Worm (Caenorhabditis elegans) whole organism, young adult: ENCODE results near the gene R07A4.4.

Experiments
- F57C9.4 ChIP-seq: sonication (generic microtip); optimal IDR thresholded peaks from 2 replicates; lab custom pipeline; 2017; ENCODE audit warnings: mild to moderate bottlenecking, missing genetic modification characterization, missing compliant biosample characterization
- T07F8.4 ChIP-seq: sonication (generic microtip); optimal IDR thresholded peaks from 2 replicates; lab custom pipeline; 2016; ENCODE audit warnings: mild to moderate bottlenecking, missing genetic modification characterization, moderate library complexity, missing compliant biosample characterization
- Y53G8AR.9 ChIP-seq: fragments of 200-800 bp; sonication (Bioruptor generic); conservative IDR thresholded peaks from 2 replicates; pipeline ENCODE4 v1.3.6; 2022; ENCODE audit warnings: missing genetic modification reagents, missing genetic modification characterization, missing compliant biosample characterization
- Y67H2A.10 ChIP-seq: fragments of 200-800 bp; sonication (Bioruptor generic); conservative IDR thresholded peaks from 2 replicates; pipeline ENCODE4 v1.3.6; 2022; ENCODE audit warnings: missing genetic modification reagents, missing genetic modification characterization, missing compliant biosample characterization
- ama-1 ChIP-seq, 3 experiments: fragments of 150-350 bp in 1 of 3; sonication (generic microtip) in 2 of 3; optimal IDR thresholded peaks; 2 replicates each; lab custom pipeline; 2014 to 2018; ENCODE audit warnings: missing biosample characterization in 2 of 3, missing genetic modification characterization in 2 of 3, missing genetic modification reagents in 2 of 3
- aptf-3 ChIP-seq: fragments of 200-800 bp; sonication (Bioruptor generic); IDR thresholded peaks from 2 replicates; pipeline ENCODE4 v1.3.6; 2022; ENCODE audit warnings: missing genetic modification characterization, missing compliant biosample characterization
- attf-3 ChIP-seq: fragments of 200-800 bp; sonication (Bioruptor generic); conservative IDR thresholded peaks from 2 replicates; pipeline ENCODE4 v1.3.6; 2022; ENCODE audit warnings: missing genetic modification reagents, missing genetic modification characterization, missing compliant biosample characterization
- bed-1 ChIP-seq: fragments of 200-800 bp; sonication (Bioruptor generic); IDR thresholded peaks from 2 replicates; pipeline ENCODE4 v1.3.6; 2022; ENCODE audit warnings: missing genetic modification reagents, missing genetic modification characterization, missing compliant biosample characterization
- die-1 ChIP-seq: sonication (generic microtip); optimal IDR thresholded peaks from 2 replicates; lab custom pipeline; 2016; ENCODE audit warnings: missing genotype, mild to moderate bottlenecking, missing genetic modification characterization, missing compliant biosample characterization
- dpff-1 ChIP-seq: sonication (generic microtip); optimal IDR thresholded peaks from 2 replicates; lab custom pipeline; 2017; ENCODE audit warnings: mild to moderate bottlenecking, missing genetic modification characterization, missing compliant biosample characterization
- dpl-1 ChIP-seq: fragments of 150-350 bp; optimal IDR thresholded peaks from 2 replicates; lab custom pipeline; 2014; ENCODE audit warnings: missing biosample characterization, missing genetic modification reagents, missing genetic modification characterization
- egl-18 ChIP-seq: fragments of 200-800 bp; sonication (Bioruptor generic); IDR thresholded peaks from 2 replicates; pipeline ENCODE4 v1.3.6; 2022; ENCODE audit warnings: missing genetic modification reagents, missing genetic modification characterization, missing compliant biosample characterization
- egl-44 ChIP-seq: fragments of 200-800 bp; sonication (Bioruptor generic); IDR thresholded peaks from 2 replicates; pipeline ENCODE4 v1.3.6; 2022; ENCODE audit warnings: missing genetic modification reagents, missing genetic modification characterization, missing compliant biosample characterization
- gei-17 ChIP-seq: fragments of 200-800 bp; sonication (Bioruptor generic); optimal IDR thresholded peaks from 2 replicates; lab custom pipeline; 2018; ENCODE audit warnings: mild to moderate bottlenecking, missing genetic modification characterization, missing compliant biosample characterization
- him-1 ChIP-seq: sonication (generic microtip); optimal IDR thresholded peaks from 2 replicates; lab custom pipeline; 2016; ENCODE audit warnings: missing genotype, missing genetic modification reagents, missing genetic modification characterization, missing compliant biosample characterization
- hlh-26 ChIP-seq: fragments of 200-800 bp; sonication (Bioruptor generic); conservative IDR thresholded peaks from 2 replicates; pipeline ENCODE4 v1.3.6; 2022; ENCODE audit warnings: missing genetic modification reagents, missing genetic modification characterization, missing compliant biosample characterization
- hrde-1 ChIP-seq: sonication (generic microtip); optimal IDR thresholded peaks from 2 replicates; lab custom pipeline; 2016; ENCODE audit warnings: missing genetic modification characterization, mild to moderate bottlenecking, missing compliant biosample characterization, moderate library complexity, missing genotype, missing genetic modification reagents, borderline replicate concordance
- lag-1 ChIP-seq: fragments of 200-800 bp; sonication (Bioruptor generic); IDR thresholded peaks from 2 replicates; pipeline ENCODE4 v1.3.6; 2022; ENCODE audit warnings: missing genetic modification reagents, missing genetic modification characterization, missing compliant biosample characterization
- let-607 ChIP-seq, 2 experiments: fragments of 200-800 bp in 1 of 2; sonication (Bioruptor generic) in 1 of 2; sonication (generic microtip) in 1 of 2; optimal IDR thresholded peaks; 2 replicates each; lab custom pipeline; 2016 to 2018; ENCODE audit warnings: mild to moderate bottlenecking in 2 of 2, missing compliant biosample characterization in 2 of 2, missing genetic modification characterization in 2 of 2, moderate library complexity in 2 of 2, missing genotype in 1 of 2
- lin-26 ChIP-seq: fragments of 200-800 bp; sonication (Bioruptor generic); IDR thresholded peaks from 2 replicates; pipeline ENCODE4 v1.3.6; 2022; ENCODE audit warnings: missing genetic modification reagents, missing genetic modification characterization, missing compliant biosample characterization
- lin-35 ChIP-seq, 3 experiments: fragments of 150-350 bp in 2 of 3; sonication (generic microtip) in 1 of 3; optimal IDR thresholded peaks; 2 replicates each; lab custom pipeline; 2014 to 2018; ENCODE audit warnings: missing biosample characterization in 3 of 3, missing genetic modification characterization in 3 of 3, missing genetic modification reagents in 3 of 3
- lir-1 ChIP-seq: fragments of 200-800 bp; sonication (Bioruptor generic); conservative IDR thresholded peaks from 2 replicates; pipeline ENCODE4 v1.3.6; 2022; ENCODE audit warnings: missing genetic modification reagents, missing genetic modification characterization, missing compliant biosample characterization
- lsy-27 ChIP-seq: sonication (generic microtip); optimal IDR thresholded peaks from 2 replicates; lab custom pipeline; 2017; ENCODE audit warnings: missing genetic modification characterization, mild to moderate bottlenecking, missing compliant biosample characterization, antibody characterized with exemption, missing genotype, borderline replicate concordance; ENCODE audit not compliant: insufficient read depth
- madf-6 ChIP-seq: fragments of 200-800 bp; sonication (Bioruptor generic); IDR thresholded peaks from 2 replicates; pipeline ENCODE4 v1.3.6; 2022; ENCODE audit warnings: missing genetic modification reagents, missing genetic modification characterization, missing compliant biosample characterization
- mcd-1 ChIP-seq: fragments of 200-800 bp; sonication (Bioruptor generic); IDR thresholded peaks from 2 replicates; pipeline ENCODE4 v1.3.6; 2022; ENCODE audit warnings: missing genetic modification reagents, missing genetic modification characterization, missing compliant biosample characterization
- nhr-179 ChIP-seq: sonication (generic microtip); optimal IDR thresholded peaks from 2 replicates; lab custom pipeline; 2016; ENCODE audit warnings: mild to moderate bottlenecking, missing genetic modification characterization, missing compliant biosample characterization
- nhr-27 ChIP-seq: fragments of 200-800 bp; sonication (Bioruptor generic); optimal IDR thresholded peaks from 2 replicates; lab custom pipeline; 2018; ENCODE audit warnings: mild to moderate bottlenecking, missing genetic modification characterization, moderate library complexity, missing compliant biosample characterization
- nhr-80 ChIP-seq: sonication (generic microtip); optimal IDR thresholded peaks from 2 replicates; lab custom pipeline; 2016; ENCODE audit warnings: missing genetic modification characterization, missing compliant biosample characterization
- nhr-90 ChIP-seq: sonication (generic microtip); optimal IDR thresholded peaks from 2 replicates; lab custom pipeline; 2016; ENCODE audit warnings: missing genotype, mild to moderate bottlenecking, missing genetic modification characterization, missing compliant biosample characterization
- pha-4 ChIP-seq: fragments of 150-350 bp; sonication (generic microtip); optimal IDR thresholded peaks from 2 replicates; lab custom pipeline; 2014; ENCODE audit warnings: missing biosample characterization, missing genetic modification reagents, missing genetic modification characterization
- rcor-1 ChIP-seq: fragments of 200-800 bp; sonication (Bioruptor generic); IDR thresholded peaks from 2 replicates; pipeline ENCODE4 v1.3.6; 2022; ENCODE audit warnings: missing genetic modification reagents, missing genetic modification characterization, missing compliant biosample characterization
- repo-1 ChIP-seq: sonication (generic microtip); optimal IDR thresholded peaks from 2 replicates; lab custom pipeline; 2017; ENCODE audit warnings: mild to moderate bottlenecking, missing genetic modification characterization, missing compliant biosample characterization
- snpc-3.4 ChIP-seq: sonication (generic microtip); optimal IDR thresholded peaks from 2 replicates; lab custom pipeline; 2017; ENCODE audit warnings: missing genetic modification characterization, mild to moderate bottlenecking, missing compliant biosample characterization, antibody characterized with exemption, moderate library complexity, missing genotype, missing genetic modification reagents
- unc-130 ChIP-seq: sonication (generic microtip); optimal IDR thresholded peaks from 2 replicates; lab custom pipeline; 2016; ENCODE audit warnings: missing genetic modification reagents, missing genetic modification characterization, missing compliant biosample characterization
- ztf-25 ChIP-seq: fragments of 200-800 bp; sonication (Bioruptor generic); IDR thresholded peaks from 2 replicates; pipeline ENCODE4 v1.3.6; 2022; ENCODE audit warnings: missing genetic modification reagents, missing genetic modification characterization, missing compliant biosample characterization
- ztf-26 ChIP-seq: sonication (generic microtip); optimal IDR thresholded peaks from 2 replicates; lab custom pipeline; 2017; ENCODE audit warnings: missing genetic modification characterization, missing compliant biosample characterization
- ztf-28 ChIP-seq: fragments of 200-800 bp; sonication (Bioruptor generic); IDR thresholded peaks from 2 replicates; pipeline ENCODE4 v1.3.6; 2022; ENCODE audit warnings: missing genetic modification reagents, missing genetic modification characterization, missing compliant biosample characterization
- ztf-3 ChIP-seq: fragments of 200-800 bp; sonication (Bioruptor generic); optimal IDR thresholded peaks from 2 replicates; lab custom pipeline; 2018; ENCODE audit warnings: mild to moderate bottlenecking, missing genetic modification characterization, missing compliant biosample characterization

R07A4.4 gene

DNA sequence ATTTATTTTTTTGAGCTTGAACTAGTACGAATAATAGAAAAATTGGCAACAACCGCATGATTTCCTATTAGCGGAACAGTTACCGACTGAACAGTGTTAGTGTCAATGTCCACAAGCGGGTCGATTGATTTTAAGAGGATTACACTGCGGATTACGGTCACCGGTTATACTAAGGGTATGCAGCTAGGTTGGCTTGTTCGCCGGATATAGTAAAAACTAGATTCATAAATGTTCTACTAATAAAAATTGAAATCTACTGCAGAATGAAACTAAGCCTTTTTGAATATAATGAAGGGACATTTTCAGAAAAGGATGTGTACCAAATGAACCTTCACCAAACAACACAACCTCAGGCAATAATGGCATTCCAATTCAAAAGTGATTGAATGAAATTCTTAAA, at the start of gene R07A4.4:
Gene R07A4.4, minus strand, starts transcription at position 101 of the 400 bp plus-strand sequence.
- no peak for TF ChIP-seq egl-18 (GFP tag; lab: Robert Waterston, UW)
- TF ChIP-seq lag-1 (GFP tag; lab: Robert Waterston, UW): no peak
- no peak for TF ChIP-seq gei-17 (GFP tag; lab: Kevin White, UChicago)
- no peak for TF ChIP-seq hlh-26 (GFP tag; lab: Robert Waterston, UW)
- no peak for TF ChIP-seq madf-6 (GFP tag; lab: Robert Waterston, UW)
- no peak for TF ChIP-seq F57C9.4
- no peak for TF ChIP-seq lir-1 (GFP tag; lab: Robert Waterston, UW)
- no peak for TF ChIP-seq nhr-179
- TF ChIP-seq ama-1 (optimal IDR thresholded peaks at IDR 0.05; lab: Kevin White, UChicago): no peak
- TF ChIP-seq ama-1 (GFP tag; optimal IDR thresholded peaks at IDR 0.05; lab: Kevin White, UChicago): no peak
- no peak for TF ChIP-seq him-1 (tag; lab: Kevin White, UChicago)
- no peak for TF ChIP-seq Y53G8AR.9
- no peak for TF ChIP-seq dpl-1 (GFP tag; lab: Kevin White, UChicago)
- TF ChIP-seq unc-130 (GFP tag; lab: Kevin White, UChicago): no peak
- TF ChIP-seq ztf-3 (GFP tag; lab: Kevin White, UChicago): no peak
- TF ChIP-seq nhr-90 (tag; lab: Kevin White, UChicago): no peak
- no peak for TF ChIP-seq snpc-3.4 (tag; lab: Kevin White, UChicago)

- TF ChIP-seq nhr-80 (tag; lab: Kevin White, UChicago): no peak
- no peak for TF ChIP-seq rcor-1 (GFP tag; lab: Robert Waterston, UW)
- no peak for TF ChIP-seq bed-1 (GFP tag; lab: Robert Waterston, UW)
- no peak for TF ChIP-seq ztf-25 (GFP tag; lab: Robert Waterston, UW)
- TF ChIP-seq die-1 (tag; lab: Kevin White, UChicago): no peak
- TF ChIP-seq lin-35 (GFP tag; optimal IDR thresholded peaks at IDR 0.05; lab: Kevin White, UChicago): no peak
- no peak for TF ChIP-seq attf-3
- TF ChIP-seq hrde-1 (tag; lab: Kevin White, UChicago): no peak
- no peak for TF ChIP-seq lin-26
- no peak for TF ChIP-seq nhr-27 (tag; lab: Kevin White, UChicago)
- no peak for TF ChIP-seq snpc-3.4 (tag; lab: Kevin White, UChicago)
- TF ChIP-seq aptf-3 (GFP tag; lab: Robert Waterston, UW): no peak
- TF ChIP-seq lsy-27: no peak
Measured at ce11 chrX:10804441-10804840, 46.9 kb upstream of the R07A4.4 start, which contains the start of gene F31B12.4. Gene F31B12.4, plus strand, starts transcription at chrX:10804741.

- no peak for TF ChIP-seq Y67H2A.10 (GFP tag; lab: Robert Waterston, UW)
- no peak for TF ChIP-seq ztf-26 (tag; lab: Kevin White, UChicago)
- no peak for TF ChIP-seq pha-4 (tag; lab: Kevin White, UChicago)
- no peak for TF ChIP-seq ztf-28
- no peak for TF ChIP-seq F57C9.4
- TF ChIP-seq, all 124 proteins: peak for 0
Measured at ce11 chrX:10794647-10795046, 37.1 kb upstream of the R07A4.4 start, which contains the start of gene T05A10.6. Gene T05A10.6, minus strand, starts transcription at chrX:10794747.

DNA sequence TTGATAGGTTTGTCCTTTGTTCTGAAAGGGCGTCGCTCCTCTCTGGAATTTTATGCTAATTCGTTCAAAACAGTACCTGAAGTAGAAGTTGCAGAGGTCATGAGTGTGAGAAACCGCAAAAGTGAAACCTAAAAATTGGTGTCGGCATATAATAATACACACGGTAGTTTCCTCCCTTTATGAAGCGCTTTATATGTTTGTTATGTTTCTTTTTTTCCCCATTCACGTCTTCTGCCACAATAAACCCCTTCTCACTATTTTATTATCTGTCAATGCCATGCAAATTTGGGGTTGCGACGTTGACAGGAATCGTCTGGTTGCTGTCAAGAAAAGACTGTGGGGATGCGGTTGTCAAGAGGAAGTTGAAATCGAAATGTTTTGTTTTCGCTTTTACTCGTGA, 34.9 kb upstream of the R07A4.4 start, which contains the start of gene vap-2:
Gene vap-2, minus strand, starts transcription at position 101 of the 400 bp plus-strand sequence.
- TF ChIP-seq mcd-1 (GFP tag; lab: Robert Waterston, UW): no peak
- TF ChIP-seq repo-1 (tag; lab: Kevin White, UChicago): no peak
- no peak for TF ChIP-seq T07F8.4 (tag; lab: Kevin White, UChicago)
- TF ChIP-seq ama-1 (optimal IDR thresholded peaks at IDR 0.05; lab: Kevin White, UChicago): no peak
- no peak for TF ChIP-seq ama-1 (GFP tag; optimal IDR thresholded peaks at IDR 0.05; lab: Kevin White, UChicago)
- no peak for TF ChIP-seq egl-44
- no peak for TF ChIP-seq let-607 (tag; optimal IDR thresholded peaks at IDR 0.05; lab: Kevin White, UChicago)
- TF ChIP-seq dpff-1 (tag; lab: Kevin White, UChicago): no peak
- TF ChIP-seq, all 124 proteins: peak for 0
